Fruit fly (Drosophila melanogaster): Measurements from ENCODE around the gene kis.
A peak's percentile ranks its signal among the peaks of the same experiment; 100 is the strongest.

kis gene

dm6 chr2L:285596-286023, 35.0 kb upstream of the kis start:
- TF ChIP-seq Dif (GFP tag; optimal IDR thresholded peaks at IDR 0.05; ENCODE audit: partially characterized antibody), result peak; percentile 85
- TF ChIP-seq sage (GFP tag; optimal IDR thresholded peaks at IDR 0.05), result no peak
- no peak for TF ChIP-seq jim (GFP tag; optimal IDR thresholded peaks at IDR 0.05)
- peak; percentile 50 for TF ChIP-seq fru (GFP tag; optimal IDR thresholded peaks at IDR 0.05)
- TF ChIP-seq OdsH (GFP tag; optimal IDR thresholded peaks at IDR 0.05), result peak; percentile 40
- peak; percentile 55 for TF ChIP-seq br (GFP tag; optimal IDR thresholded peaks at IDR 0.05)
- peak; percentile 62 for TF ChIP-seq ey (GFP tag; optimal IDR thresholded peaks at IDR 0.05)
- peak in 1 of 2 experiments; percentile 55 for TF ChIP-seq foxo (GFP tag; optimal IDR thresholded peaks at IDR 0.05)
- TF ChIP-seq CG9705 (GFP tag; optimal IDR thresholded peaks at IDR 0.05), result peak; percentile 6
- TF ChIP-seq Vsx2 (GFP tag; optimal IDR thresholded peaks at IDR 0.05; ENCODE audit: partially characterized antibody), result no peak
- TF ChIP-seq Hnf4 (GFP tag; optimal IDR thresholded peaks at IDR 0.05), result peak; percentile 37
- TF ChIP-seq Rel (GFP tag; optimal IDR thresholded peaks at IDR 0.05), result no peak
- TF ChIP-seq Rel (tag; optimal IDR thresholded peaks at IDR 0.05), result peak; percentile 98
- TF ChIP-seq woc (GFP tag; optimal IDR thresholded peaks at IDR 0.05), result peak; percentile 66
- TF ChIP-seq HLH106 (tag; optimal IDR thresholded peaks at IDR 0.05), result peak; percentile 54
- TF ChIP-seq Hr83 (GFP tag; optimal IDR thresholded peaks at IDR 0.05; ENCODE audit: poor library complexity, severe bottlenecking), result peak; percentile 72
- TF ChIP-seq Mio (GFP tag; optimal IDR thresholded peaks at IDR 0.05), result no peak
- TF ChIP-seq h (GFP tag; optimal IDR thresholded peaks at IDR 0.05), result peak; percentile 71
- peak; percentile 45 for TF ChIP-seq Sp1 (GFP tag; optimal IDR thresholded peaks at IDR 0.05)
- peak; percentile 64 for TF ChIP-seq rgr (GFP tag; optimal IDR thresholded peaks at IDR 0.05)

- TF ChIP-seq Dif (GFP tag; optimal IDR thresholded peaks at IDR 0.05; ENCODE audit: partially characterized antibody) (peak; percentile 97), sv (GFP tag; optimal IDR thresholded peaks at IDR 0.05) (peak; percentile 25), Vsx2 (GFP tag; optimal IDR thresholded peaks at IDR 0.05; ENCODE audit: partially characterized antibody) (peak; percentile 99), Hnf4 (GFP tag; optimal IDR thresholded peaks at IDR 0.05) (peak; percentile 60), woc (GFP tag; optimal IDR thresholded peaks at IDR 0.05) (no peak), Myc (optimal IDR thresholded peaks at IDR 0.05) (peak; percentile 86), HLH106 (tag; optimal IDR thresholded peaks at IDR 0.05) (peak; percentile 36), Rel (GFP tag; optimal IDR thresholded peaks at IDR 0.05) (no peak), Rel (tag; optimal IDR thresholded peaks at IDR 0.05) (peak; percentile 17), OdsH (GFP tag; optimal IDR thresholded peaks at IDR 0.05) (peak; percentile 8), CrebA (GFP tag; optimal IDR thresholded peaks at IDR 0.05; ENCODE audit: borderline replicate concordance) (no peak), Sp1 (GFP tag; optimal IDR thresholded peaks at IDR 0.05) (peak; percentile 45), psq (GFP tag; optimal IDR thresholded peaks at IDR 0.05) (peak; percentile 78), tai (GFP tag; optimal IDR thresholded peaks at IDR 0.05) (no peak), lola (GFP tag; optimal IDR thresholded peaks at IDR 0.05) (no peak), CG9705 (GFP tag; optimal IDR thresholded peaks at IDR 0.05) (no peak), Hr83 (GFP tag; optimal IDR thresholded peaks at IDR 0.05; ENCODE audit: poor library complexity, severe bottlenecking) (peak; percentile 37), dl (GFP tag; optimal IDR thresholded peaks at IDR 0.05; ENCODE audit: insufficient read depth in 1 of 2, partially characterized antibody in 2 of 2) (peak; percentile 65 to 92), ey (GFP tag; optimal IDR thresholded peaks at IDR 0.05) (peak; percentile 14), foxo (GFP tag; optimal IDR thresholded peaks at IDR 0.05) (peak in 1 of 2 experiments; percentile 15)
These were observed 32.5 kb upstream of the kis start, which contains the start of gene CG11601 for dm6 chr2L:283071-283482. Gene CG11601 (minus strand): TSS chr2L:283269.

dm6 chr2L:278134-278533, 27.5 kb upstream of the kis start, which contains the start of gene CG17078:
Gene CG17078 (minus strand): TSS chr2L:278234.
- no peak for TF ChIP-seq Dfd (GFP tag; optimal IDR thresholded peaks at IDR 0.05)
- TF ChIP-seq pan (optimal IDR thresholded peaks at IDR 0.05), result no peak
- TF ChIP-seq Rel (GFP tag; optimal IDR thresholded peaks at IDR 0.05), result no peak
- no peak for TF ChIP-seq Rel (tag; optimal IDR thresholded peaks at IDR 0.05)
- no peak for TF ChIP-seq dsf (GFP tag; optimal IDR thresholded peaks at IDR 0.05; ENCODE audit: borderline replicate concordance)
- TF ChIP-seq dmrt93B (GFP tag; optimal IDR thresholded peaks at IDR 0.05), result no peak
- no peak for TF ChIP-seq Vsx2 (GFP tag; optimal IDR thresholded peaks at IDR 0.05; ENCODE audit: partially characterized antibody)

dm6 chr2L:277122-277671, 26.6 kb upstream of the kis start, which contains the start of gene smo:
Gene smo (plus strand): TSS chr2L:277582.
- TF ChIP-seq Jra (GFP tag; optimal IDR thresholded peaks at IDR 0.05), result peak; percentile 5
- peak; percentile 7 for TF ChIP-seq HLH106 (tag; optimal IDR thresholded peaks at IDR 0.05)
- no peak for TF ChIP-seq tai (GFP tag; optimal IDR thresholded peaks at IDR 0.05)
- TF ChIP-seq Rel (GFP tag; optimal IDR thresholded peaks at IDR 0.05), result no peak
- peak; percentile 87 for TF ChIP-seq Rel (tag; optimal IDR thresholded peaks at IDR 0.05)
- TF ChIP-seq ey (GFP tag; optimal IDR thresholded peaks at IDR 0.05), result peak; percentile 25
- TF ChIP-seq CrebA (GFP tag; optimal IDR thresholded peaks at IDR 0.05; ENCODE audit: borderline replicate concordance), result no peak
- no peak for TF ChIP-seq dsf (GFP tag; optimal IDR thresholded peaks at IDR 0.05; ENCODE audit: borderline replicate concordance)
- no peak for TF ChIP-seq lola (GFP tag; optimal IDR thresholded peaks at IDR 0.05)
- TF ChIP-seq Myc (optimal IDR thresholded peaks at IDR 0.05), result peak; percentile 46
- TF ChIP-seq Dif (GFP tag; optimal IDR thresholded peaks at IDR 0.05; ENCODE audit: partially characterized antibody), result no peak
- no peak for TF ChIP-seq Vsx2 (GFP tag; optimal IDR thresholded peaks at IDR 0.05; ENCODE audit: partially characterized antibody)
- peak; percentile 49 for TF ChIP-seq Hr83 (GFP tag; optimal IDR thresholded peaks at IDR 0.05; ENCODE audit: poor library complexity, severe bottlenecking)
- TF ChIP-seq Abd-B (GFP tag; optimal IDR thresholded peaks at IDR 0.05), result no peak
- no peak for TF ChIP-seq GATAd (GFP tag; optimal IDR thresholded peaks at IDR 0.05)
- no peak for TF ChIP-seq N (GFP tag; optimal IDR thresholded peaks at IDR 0.05)
- no peak for TF ChIP-seq Dfd (GFP tag; optimal IDR thresholded peaks at IDR 0.05)

Measured in whole organism, wandering third instar larva.